Worm (Caenorhabditis elegans) whole organism, L3 larva: ENCODE results near the gene F42A10.6.
"Not testable (repeated sequence)": the region's sequence is repeated elsewhere in the genome, so short reads cannot be mapped to it uniquely, and the experiment has no call there.

Source experiments
- elt-2 ChIP-seq: sonication (generic microtip); optimal IDR thresholded peaks from 2 replicates; lab custom pipeline; 2016; ENCODE audit warnings: missing genetic modification reagents, mild to moderate bottlenecking, missing genetic modification characterization, missing compliant biosample characterization
- fkh-10 ChIP-seq: sonication (generic microtip); optimal IDR thresholded peaks from 2 replicates; lab custom pipeline; 2017; ENCODE audit warnings: missing biosample characterization, missing genetic modification reagents, missing genetic modification characterization
- nfya-1 ChIP-seq: sonication (generic microtip); optimal IDR thresholded peaks from 2 replicates; lab custom pipeline; 2017; ENCODE audit warnings: missing genetic modification characterization, mild to moderate bottlenecking, missing compliant biosample characterization, antibody characterized with exemption, moderate library complexity; ENCODE audit not compliant: insufficient read depth
- nhr-11 ChIP-seq: fragments of 150-350 bp; optimal IDR thresholded peaks from 2 replicates; lab custom pipeline; 2014; ENCODE audit warnings: missing biosample characterization, missing genetic modification characterization
- nhr-23 ChIP-seq: fragments of 150-350 bp; optimal IDR thresholded peaks from 2 replicates; lab custom pipeline; 2014; ENCODE audit warnings: missing biosample characterization, missing genetic modification reagents, missing genetic modification characterization
- pha-4 ChIP-seq: fragments of 150-350 bp; optimal IDR thresholded peaks from 2 replicates; lab custom pipeline; 2014; ENCODE audit warnings: missing biosample characterization, missing genetic modification reagents, missing genetic modification characterization
- tbx-2 ChIP-seq: sonication (generic microtip); optimal IDR thresholded peaks from 2 replicates; lab custom pipeline; 2016; ENCODE audit warnings: mild to moderate bottlenecking, missing genetic modification characterization, missing compliant biosample characterization
- unc-39 ChIP-seq: sonication (generic microtip); optimal IDR thresholded peaks from 4 replicates; lab custom pipeline; 2017; ENCODE audit warnings: missing biosample characterization, missing genetic modification characterization
- unc-62 ChIP-seq: fragments of 150-350 bp; sonication (generic microtip); optimal IDR thresholded peaks from 4 replicates; lab custom pipeline; 2014; ENCODE audit warnings: missing biosample characterization, missing genetic modification reagents, missing genetic modification characterization
- zag-1 ChIP-seq: fragments of 150-350 bp; optimal IDR thresholded peaks from 2 replicates; lab custom pipeline; 2014; ENCODE audit warnings: missing biosample characterization, missing genetic modification characterization
- ztf-4 ChIP-seq: fragments of 150-350 bp; optimal IDR thresholded peaks from 2 replicates; lab custom pipeline; 2014; ENCODE audit warnings: missing biosample characterization, missing genetic modification characterization

DNA sequence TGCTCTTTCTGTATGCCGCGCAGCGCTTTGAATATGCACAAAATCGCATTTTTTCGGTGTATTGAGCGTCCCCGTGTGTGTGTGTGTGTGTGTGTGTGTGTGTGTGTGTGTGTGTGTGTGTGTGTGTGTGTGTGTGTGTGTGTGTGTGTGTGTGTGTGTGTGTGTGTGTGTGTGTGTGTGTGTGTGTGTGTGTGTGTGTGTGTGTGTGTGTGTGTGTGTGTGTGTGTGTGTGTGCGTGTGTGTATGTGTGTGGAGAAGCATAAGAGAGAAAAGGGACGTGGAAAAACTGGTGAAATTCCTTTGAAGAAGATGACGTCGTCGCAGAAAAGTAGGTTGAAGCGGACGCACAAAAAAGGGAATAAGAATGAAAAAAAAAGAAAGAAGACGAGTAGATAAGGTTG, 43.3 kb downstream of the F42A10.6 start:
- TF ChIP-seq fkh-10 (peak; percentile 36), elt-2 (tag; lab: Kevin White, UChicago) (peak; percentile 50), nfya-1 (tag; lab: Kevin White, UChicago) (peak; percentile 27)
- TF ChIP-seq nhr-23 (tag; lab: Kevin White, UChicago); zag-1; nhr-11; ztf-4 (tag; lab: Kevin White, UChicago); unc-62; pha-4 (tag; lab: Kevin White, UChicago); unc-39 (tag; lab: Kevin White, UChicago); tbx-2: not testable (repeated sequence)
